Worm (Caenorhabditis elegans) whole organism, dauer: ENCODE data around the gene K10C9.4.

Source experiments
- unc-62 ChIP-seq: sonication (generic microtip); optimal IDR thresholded peaks from 2 replicates; lab custom pipeline; 2017; ENCODE audit warnings: missing biosample characterization, missing genetic modification reagents, missing genetic modification characterization

K10C9.4 gene

DNA sequence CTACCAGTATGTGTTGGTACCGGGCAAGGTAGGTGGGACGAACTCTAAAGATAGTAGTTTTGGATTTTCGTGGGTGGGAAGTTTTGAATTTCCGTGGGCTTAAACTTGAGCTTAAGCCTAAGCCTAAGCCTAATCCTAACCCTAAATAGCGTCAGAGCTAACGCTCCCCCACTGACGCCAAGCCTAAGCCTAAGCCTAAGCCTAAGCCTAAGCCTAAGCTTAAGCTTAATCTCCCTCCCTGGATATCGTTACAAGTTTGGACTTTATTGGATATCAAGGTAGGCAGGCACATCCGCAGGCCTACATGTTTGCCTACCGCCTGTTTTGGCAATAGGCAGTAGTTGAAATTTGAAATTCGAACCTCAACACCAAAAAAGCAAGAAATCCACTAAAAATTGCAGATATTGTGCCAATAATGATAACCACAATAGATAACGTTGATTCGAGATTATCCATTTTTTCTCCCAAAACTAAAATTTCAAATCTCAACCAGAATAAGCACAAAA lies at the start of gene K10C9.4:
TSS of gene K10C9.4 (minus strand) at position 456 of the 506 bp plus-strand sequence.
- TF ChIP-seq unc-62 (GFP tag; lab: Kevin White, UChicago): no peak

DNA sequence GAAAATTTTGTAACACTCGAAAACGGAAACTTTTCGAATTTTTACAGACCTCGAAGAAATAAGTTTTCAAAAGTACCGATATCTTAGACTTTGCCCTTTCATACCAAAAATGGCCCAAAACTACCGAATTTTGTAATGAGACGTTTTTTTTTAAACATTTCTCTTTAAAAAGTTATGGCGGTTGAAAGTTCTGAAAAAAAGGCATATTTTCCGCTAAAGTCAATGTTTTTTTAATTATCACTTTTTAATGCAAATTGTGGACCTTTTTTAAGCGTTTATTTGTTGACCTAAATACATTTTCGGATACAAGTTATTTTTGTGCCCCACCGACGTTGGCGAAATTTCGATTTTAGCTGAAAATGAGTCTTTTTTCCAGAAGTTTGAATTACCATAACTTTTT lies 49.8 kb upstream of the K10C9.4 start:
- TF ChIP-seq unc-62 (GFP tag; lab: Kevin White, UChicago): no peak

DNA sequence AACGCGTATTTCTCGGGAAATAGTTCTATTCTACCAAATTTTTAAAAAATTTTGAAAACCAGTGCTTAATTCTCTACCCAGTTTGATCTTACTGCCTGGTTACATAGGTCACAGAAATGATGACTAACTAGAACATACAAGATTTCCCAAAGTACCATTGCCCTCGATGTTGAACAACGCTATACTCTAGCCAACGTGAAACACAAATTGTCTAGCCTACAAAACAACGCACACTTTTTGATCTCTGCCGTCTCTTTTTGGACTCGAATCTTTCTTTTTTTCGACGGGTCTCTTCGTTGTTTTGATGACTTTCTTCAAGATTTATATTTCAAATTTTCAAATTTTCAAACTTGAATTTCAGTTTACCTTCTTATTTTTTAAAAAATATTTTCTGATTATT lies 47.5 kb upstream of the K10C9.4 start, which contains the start of gene Y50D4B.2:
TSS of gene Y50D4B.2 (plus strand) at position 301 of the 400 bp plus-strand sequence.
- no peak for TF ChIP-seq unc-62 (GFP tag; lab: Kevin White, UChicago)

DNA sequence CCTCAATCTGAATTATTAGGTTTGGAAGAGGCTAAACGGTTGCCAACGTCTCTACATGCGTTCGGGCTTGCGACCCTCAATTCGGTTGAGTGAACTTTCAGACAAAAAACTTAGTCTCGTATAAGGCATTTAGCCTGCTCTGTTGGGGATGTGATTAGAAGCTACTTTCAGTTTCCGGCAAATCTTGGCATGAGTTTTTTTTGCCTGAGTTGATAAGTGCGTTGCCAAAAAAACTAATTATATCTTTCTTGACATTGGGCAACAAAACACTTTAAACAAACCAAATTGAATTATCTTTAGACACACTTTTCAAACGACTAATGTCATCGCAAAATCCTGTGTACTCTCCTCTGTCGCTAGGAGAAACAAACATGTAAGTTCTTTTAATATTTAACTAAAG lies 39.5 kb upstream of the K10C9.4 start, which contains the start of gene Y50D4B.4:
TSS of gene Y50D4B.4 (plus strand) at position 301 of the 400 bp plus-strand sequence.
- TF ChIP-seq unc-62 (GFP tag; lab: Kevin White, UChicago): no peak

DNA sequence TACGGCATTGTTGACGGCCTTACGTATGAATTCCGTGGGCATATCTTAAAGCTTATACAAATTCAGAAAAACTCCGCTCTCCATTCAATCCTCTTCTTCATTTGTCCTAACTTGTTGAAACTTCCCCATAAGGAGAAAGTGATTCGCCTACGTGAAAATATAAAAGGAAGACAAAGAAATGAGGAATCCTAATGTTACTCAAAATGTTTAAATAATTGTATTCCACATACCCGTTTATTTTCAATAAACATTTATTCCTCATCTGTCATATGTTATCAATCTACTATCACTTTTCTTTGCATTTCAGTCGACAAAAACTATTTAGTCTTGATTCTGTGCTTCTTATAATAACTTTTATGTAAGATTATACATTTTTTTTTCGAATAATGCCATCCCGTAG lies 35.2 kb upstream of the K10C9.4 start, which contains the start of gene clec-203:
TSS of gene clec-203 (plus strand) at position 301 of the 400 bp plus-strand sequence.
- TF ChIP-seq unc-62 (GFP tag; lab: Kevin White, UChicago): no peak

DNA sequence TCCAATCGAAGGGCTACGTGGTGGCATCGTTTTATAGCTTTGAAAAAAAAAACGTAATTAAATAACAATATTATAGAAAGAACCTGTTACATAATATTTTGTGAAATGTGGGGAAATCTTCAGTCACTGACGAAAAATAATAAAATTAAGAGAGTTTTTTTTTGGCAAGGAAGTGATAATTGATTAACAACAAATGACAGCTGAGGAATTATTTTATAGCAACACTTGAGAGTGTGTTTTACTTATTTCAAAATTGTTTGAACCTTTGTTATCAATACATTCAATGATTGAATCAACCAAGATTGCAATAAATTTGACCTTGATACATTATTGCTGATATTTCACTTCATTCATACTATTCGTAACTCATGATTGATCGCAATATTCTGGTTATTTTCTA lies 31.2 kb upstream of the K10C9.4 start, which contains the start of gene Y50D4B.6:
TSS of gene Y50D4B.6 (plus strand) at position 301 of the 400 bp plus-strand sequence.
- TF ChIP-seq unc-62 (GFP tag; lab: Kevin White, UChicago): no peak

DNA sequence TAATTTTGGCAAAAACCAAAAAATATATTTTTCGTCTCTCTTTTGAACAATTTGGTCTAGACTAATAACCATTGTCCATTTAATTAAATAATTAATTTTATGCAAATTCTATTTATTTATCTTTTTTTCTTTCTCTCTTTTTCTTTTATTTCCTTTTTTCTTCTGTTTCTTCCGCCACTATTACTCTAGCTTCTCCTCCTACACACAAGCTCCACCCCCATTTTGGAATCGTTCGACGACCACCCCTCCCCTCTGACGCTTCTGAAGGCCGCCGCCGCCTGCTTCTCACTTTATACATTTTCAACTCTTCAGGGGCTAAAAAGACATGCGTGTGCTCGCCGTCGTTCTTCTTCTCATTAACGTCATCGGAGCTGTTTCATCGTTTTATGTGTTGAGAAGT lies 22.1 kb upstream of the K10C9.4 start, which contains the start of gene K10C9.1:
TSS of gene K10C9.1 (plus strand) at position 301 of the 400 bp plus-strand sequence.
- TF ChIP-seq unc-62 (GFP tag; lab: Kevin White, UChicago): no peak

DNA sequence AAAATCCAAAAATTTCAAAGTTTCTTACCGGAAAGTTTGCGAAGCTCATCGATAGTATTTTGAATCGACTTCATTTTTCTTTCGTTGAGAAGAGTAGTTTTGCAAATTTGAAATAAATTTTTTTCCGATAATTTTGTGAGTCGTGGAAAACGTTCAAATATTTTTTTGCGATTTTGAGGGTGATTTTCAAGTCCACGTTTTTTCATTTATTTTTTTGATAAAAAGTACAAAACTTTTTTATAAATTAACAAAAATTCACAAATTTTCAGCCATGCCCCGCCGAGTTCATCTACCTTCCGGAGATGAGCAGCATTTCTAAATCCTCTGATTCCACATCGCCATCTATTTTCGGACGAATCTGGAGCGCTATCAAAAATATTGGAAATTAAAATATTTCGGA lies 14.7 kb upstream of the K10C9.4 start, which contains the start of gene K10C9.7:
TSS of gene K10C9.7 (minus strand) at position 101 of the 400 bp plus-strand sequence.
- no peak for TF ChIP-seq unc-62 (GFP tag; lab: Kevin White, UChicago)

DNA sequence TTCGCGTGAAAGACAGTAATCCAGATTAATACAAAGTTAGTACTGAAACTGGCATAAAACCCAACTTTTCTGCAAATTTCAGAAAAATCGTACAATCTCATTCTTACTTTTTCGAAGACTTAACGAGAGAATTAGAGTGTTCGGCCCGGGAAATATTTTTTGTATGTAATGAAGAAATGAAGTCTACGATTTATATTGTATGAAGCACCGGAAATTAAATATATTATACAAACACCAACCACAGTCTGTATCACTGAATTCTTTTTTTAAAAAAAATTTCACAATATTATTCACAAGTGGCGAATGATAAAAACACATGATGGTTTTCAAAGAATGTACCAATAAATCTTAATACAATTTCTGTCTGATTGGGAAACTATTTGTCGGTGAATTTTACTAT lies 11.7 kb upstream of the K10C9.4 start, which contains the start of gene str-67:
TSS of gene str-67 (minus strand) at position 101 of the 400 bp plus-strand sequence.
- TF ChIP-seq unc-62 (GFP tag; lab: Kevin White, UChicago): no peak

DNA sequence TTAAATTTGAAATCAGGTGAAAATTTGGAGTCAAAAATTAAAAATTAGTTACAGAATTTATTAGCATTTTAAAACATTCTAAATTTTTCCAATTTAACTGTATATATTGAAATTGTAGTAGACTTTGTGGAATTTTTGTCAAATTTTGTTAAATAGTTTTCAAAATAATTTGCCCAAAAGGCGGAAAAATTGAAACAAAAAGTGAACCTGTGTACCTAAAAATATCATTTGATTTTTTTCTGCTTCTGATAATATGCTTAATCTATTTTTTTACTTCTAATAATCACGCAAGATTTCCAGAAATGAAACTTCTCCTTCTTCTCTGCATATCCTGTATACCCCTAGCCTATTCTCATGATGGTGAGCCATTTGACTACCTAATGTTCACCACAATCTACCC lies 8.5 kb upstream of the K10C9.4 start, which contains the start of gene rnst-2:
TSS of gene rnst-2 (plus strand) at position 301 of the 400 bp plus-strand sequence.
- no peak for TF ChIP-seq unc-62 (GFP tag; lab: Kevin White, UChicago)

DNA sequence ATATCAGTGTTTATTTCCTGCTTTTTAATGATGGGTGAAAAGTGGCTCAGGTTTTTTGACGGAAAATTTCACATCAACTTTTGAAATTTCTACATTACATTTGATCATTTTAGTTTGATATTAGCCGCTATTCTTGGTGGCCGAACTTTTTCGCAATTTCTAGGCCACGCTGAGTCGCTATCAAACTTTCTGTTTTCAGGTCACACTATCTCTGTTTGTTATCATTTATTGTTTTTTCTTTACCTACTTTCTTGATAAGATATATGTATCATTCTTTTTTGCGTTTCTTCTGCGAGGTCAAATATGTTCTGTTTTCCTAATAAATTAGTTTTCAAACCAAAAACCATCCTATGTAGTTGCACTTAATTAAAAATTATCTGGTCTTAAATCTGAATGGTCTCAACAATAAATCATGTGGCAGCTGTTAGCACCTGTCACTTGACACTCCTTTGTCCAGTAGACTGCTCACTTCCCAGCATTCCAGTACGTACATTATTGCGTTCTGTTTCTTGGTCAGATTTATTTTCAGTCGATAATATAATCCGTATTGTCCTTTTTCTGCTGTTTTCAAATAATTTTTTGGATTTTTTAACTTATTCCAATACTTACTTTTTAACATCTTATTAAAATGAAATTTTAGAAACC lies 7.5 kb upstream of the K10C9.4 start:
- TF ChIP-seq unc-62 (GFP tag; lab: Kevin White, UChicago): no peak

DNA sequence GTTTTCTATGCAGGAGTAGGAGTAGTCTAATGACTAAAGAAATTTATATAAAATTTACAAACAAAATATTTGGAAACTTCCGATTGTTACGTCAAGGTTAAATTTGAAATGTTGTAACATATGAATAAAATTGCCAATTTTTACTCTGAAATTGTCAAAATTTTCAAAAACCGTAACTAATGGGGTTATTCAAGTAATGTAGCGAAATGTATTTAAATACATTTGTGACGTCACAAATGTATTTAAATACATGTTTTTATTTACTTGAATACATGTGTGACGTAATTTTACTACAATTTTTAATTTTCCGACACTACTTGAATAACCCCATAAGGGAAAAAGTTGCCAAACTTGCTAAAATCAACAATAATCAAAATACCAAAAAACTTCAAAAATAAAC lies 571 bp upstream of the K10C9.4 start:
- no peak for TF ChIP-seq unc-62 (GFP tag; lab: Kevin White, UChicago)

DNA sequence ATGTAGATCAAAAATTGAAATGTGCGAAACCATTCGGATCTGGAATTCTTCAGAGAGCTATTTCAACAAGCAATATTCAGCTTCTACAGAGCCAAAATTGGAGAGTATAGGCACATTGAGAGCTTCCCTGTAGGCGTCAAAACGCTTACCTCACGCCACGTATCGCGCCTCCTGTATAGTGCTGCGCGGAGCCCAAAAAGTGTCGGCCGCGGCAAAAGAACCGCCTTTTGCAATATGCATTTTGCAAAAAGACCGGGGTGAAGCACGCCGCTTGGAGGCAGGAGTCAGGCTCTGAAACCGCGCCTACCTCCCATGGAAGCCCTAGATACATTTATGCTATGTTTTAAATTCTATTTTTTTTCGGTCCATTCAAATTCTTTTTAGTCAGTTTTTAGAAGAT lies 1.2 kb downstream of the K10C9.4 start:
- no peak for TF ChIP-seq unc-62 (GFP tag; lab: Kevin White, UChicago)

DNA sequence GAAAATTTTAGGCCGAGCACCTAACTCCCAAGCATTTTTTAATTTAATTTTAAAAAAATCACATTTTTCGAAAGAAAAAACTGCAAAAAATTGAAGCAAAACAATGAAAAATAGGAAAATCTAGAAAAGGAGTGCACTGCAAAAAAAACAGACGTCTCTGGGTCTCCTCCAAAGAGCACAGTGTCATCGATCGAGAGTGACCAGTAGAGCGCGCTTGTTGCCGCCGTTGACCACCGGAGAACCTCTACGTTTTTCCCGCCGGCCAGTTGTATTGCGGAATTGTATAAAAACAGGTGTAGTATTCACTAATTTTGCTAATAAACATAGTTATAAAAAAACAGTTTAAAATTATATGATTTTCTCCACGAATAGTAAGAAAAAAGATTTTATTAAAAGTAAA lies 3.5 kb downstream of the K10C9.4 start:
- TF ChIP-seq unc-62 (GFP tag; lab: Kevin White, UChicago): no peak

DNA sequence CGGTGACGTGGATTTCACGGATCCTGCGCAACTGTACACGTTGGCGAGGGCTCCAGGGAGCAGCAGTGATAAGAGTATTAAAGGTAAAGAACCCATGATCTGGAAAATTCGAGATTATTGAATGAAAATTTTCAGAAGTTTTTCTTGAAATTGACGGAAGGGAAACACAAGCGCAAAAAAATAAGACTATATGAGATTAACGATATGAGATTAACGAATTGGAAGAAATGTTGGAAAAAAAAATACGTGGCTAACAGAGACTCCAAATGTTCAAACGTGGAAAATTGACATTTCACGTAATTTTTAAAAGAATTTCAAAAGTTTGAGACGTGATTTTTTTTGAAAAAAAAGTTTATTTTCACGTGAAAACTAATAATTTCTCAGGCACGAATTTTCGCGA lies 4.3 kb downstream of the K10C9.4 start, which contains the start of gene nra-4:
TSS of gene nra-4 (minus strand) at position 101 of the 400 bp plus-strand sequence.
- no peak for TF ChIP-seq unc-62 (GFP tag; lab: Kevin White, UChicago)

DNA sequence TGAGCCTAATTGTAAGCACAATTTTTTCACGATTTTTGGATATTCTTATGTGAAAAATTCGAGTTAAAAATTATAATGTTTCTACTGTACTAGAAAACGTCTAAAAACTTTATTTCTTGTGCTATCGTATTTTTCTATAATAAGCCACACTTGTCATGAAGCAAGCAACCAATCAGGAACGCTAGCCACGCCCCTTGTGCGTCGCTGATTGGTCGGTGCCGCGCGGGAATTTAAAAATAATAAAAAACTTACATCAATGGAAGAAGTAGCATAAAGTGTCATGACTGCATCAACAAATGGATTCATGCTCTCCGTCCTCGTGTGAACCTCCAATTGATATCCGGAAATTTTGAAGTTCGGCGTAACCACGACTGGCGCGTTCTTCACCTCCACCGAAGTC lies 5.6 kb downstream of the K10C9.4 start:
- TF ChIP-seq unc-62 (GFP tag; lab: Kevin White, UChicago): no peak
